Worm (Caenorhabditis elegans) whole organism, mixed stage, embryonic: ENCODE results near the gene C44B11.6.

Experiments used
- flh-1 ChIP-seq: fragments of 200-800 bp; sonication (Bioruptor generic); optimal IDR thresholded peaks from 2 replicates; lab custom pipeline; 2018; ENCODE audit warnings: mild to moderate bottlenecking, missing genetic modification characterization, moderate library complexity, missing compliant biosample characterization
- lin-13 ChIP-seq: fragments of 150-350 bp; optimal IDR thresholded peaks from 2 replicates; lab custom pipeline; 2014; ENCODE audit warnings: missing biosample characterization, missing genetic modification characterization
- nhr-28 ChIP-seq: fragments of 150-350 bp; optimal IDR thresholded peaks from 2 replicates; lab custom pipeline; 2014; ENCODE audit warnings: missing biosample characterization, missing genetic modification characterization
- snpc-4 ChIP-seq: fragments of 150-350 bp; optimal IDR thresholded peaks from 2 replicates; lab custom pipeline; 2014; ENCODE audit warnings: missing biosample characterization, missing genetic modification characterization
- sptf-1 ChIP-seq: sonication (generic microtip); optimal IDR thresholded peaks from 2 replicates; lab custom pipeline; 2017; ENCODE audit warnings: mild to moderate bottlenecking, missing genetic modification characterization, moderate library complexity, missing compliant biosample characterization
- unc-39 ChIP-seq: fragments of 150-350 bp; optimal IDR thresholded peaks from 2 replicates; lab custom pipeline; 2014; ENCODE audit warnings: missing biosample characterization, missing genetic modification characterization
- ztf-11 ChIP-seq: fragments of 150-350 bp; optimal IDR thresholded peaks from 2 replicates; lab custom pipeline; 2014; ENCODE audit warnings: missing biosample characterization, missing genetic modification characterization

ce11 chrIII:3110614-3111013, 42.3 kb upstream of the C44B11.6 start:
- no peak for TF ChIP-seq unc-39
- no peak for TF ChIP-seq snpc-4 (tag; lab: Kevin White, UChicago)
- TF ChIP-seq sptf-1 (tag; lab: Kevin White, UChicago) = no peak
- no peak for TF ChIP-seq flh-1 (GFP tag; lab: Kevin White, UChicago)
- TF ChIP-seq ztf-11 (tag; lab: Kevin White, UChicago) = no peak
- no peak for TF ChIP-seq lin-13
- TF ChIP-seq nhr-28 = no peak
